Worm (Caenorhabditis elegans) whole organism, young adult: ENCODE results near the gene rec-8.

Experiments
- B0019.2 ChIP-seq: fragments of 200-800 bp; sonication (Bioruptor generic); conservative IDR thresholded peaks from 2 replicates; pipeline ENCODE4 v1.3.6; 2022; ENCODE audit warnings: missing genetic modification reagents, missing genetic modification characterization, missing compliant biosample characterization
- B0261.1 ChIP-seq: sonication (generic microtip); optimal IDR thresholded peaks from 2 replicates; lab custom pipeline; 2016; ENCODE audit warnings: mild to moderate bottlenecking, missing genetic modification characterization, moderate library complexity, missing compliant biosample characterization
- B0336.3 ChIP-seq: fragments of 200-800 bp; sonication (Bioruptor generic); IDR thresholded peaks from 2 replicates; pipeline ENCODE4 v1.3.6; 2022; ENCODE audit warnings: missing genetic modification characterization, missing compliant biosample characterization
- C06A6.2 ChIP-seq: fragments of 200-800 bp; sonication (Bioruptor generic); conservative IDR thresholded peaks from 2 replicates; pipeline ENCODE4 v1.3.6; 2022; ENCODE audit warnings: missing genetic modification characterization, missing compliant biosample characterization
- C17E4.6 ChIP-seq: fragments of 200-800 bp; sonication (Bioruptor generic); IDR thresholded peaks from 2 replicates; pipeline ENCODE4 v1.3.6; 2022; ENCODE audit warnings: missing genetic modification reagents, missing genetic modification characterization, missing compliant biosample characterization
- F55B11.4 ChIP-seq: sonication (generic microtip); optimal IDR thresholded peaks from 2 replicates; lab custom pipeline; 2016; ENCODE audit warnings: missing compliant biosample characterization, missing genetic modification characterization, borderline replicate concordance; ENCODE audit not compliant: insufficient read depth
- F57A8.1 ChIP-seq: fragments of 200-800 bp; sonication (Bioruptor generic); optimal IDR thresholded peaks from 2 replicates; lab custom pipeline; 2018; ENCODE audit warnings: mild to moderate bottlenecking, missing genetic modification characterization, moderate library complexity, missing compliant biosample characterization
- F57C9.4 ChIP-seq: sonication (generic microtip); optimal IDR thresholded peaks from 2 replicates; lab custom pipeline; 2017; ENCODE audit warnings: mild to moderate bottlenecking, missing genetic modification characterization, missing compliant biosample characterization
- K11D2.4 ChIP-seq: fragments of 200-800 bp; sonication (Bioruptor generic); IDR thresholded peaks from 2 replicates; pipeline ENCODE4 v1.3.6; 2022; ENCODE audit warnings: missing genetic modification reagents, missing genetic modification characterization, missing compliant biosample characterization
- akir-1 ChIP-seq: fragments of 200-800 bp; sonication (Bioruptor generic); optimal IDR thresholded peaks from 2 replicates; lab custom pipeline; 2018; ENCODE audit warnings: mild to moderate bottlenecking, missing genetic modification characterization, moderate library complexity, missing compliant biosample characterization
- aptf-2 ChIP-seq: fragments of 200-800 bp; sonication (Bioruptor generic); conservative IDR thresholded peaks from 2 replicates; pipeline ENCODE4 v1.3.6; 2022; ENCODE audit warnings: missing genetic modification reagents, missing genetic modification characterization, missing compliant biosample characterization
- bed-1 ChIP-seq: fragments of 200-800 bp; sonication (Bioruptor generic); IDR thresholded peaks from 2 replicates; pipeline ENCODE4 v1.3.6; 2022; ENCODE audit warnings: missing genetic modification reagents, missing genetic modification characterization, missing compliant biosample characterization
- bed-2 ChIP-seq: fragments of 200-800 bp; sonication (Bioruptor generic); IDR thresholded peaks from 2 replicates; pipeline ENCODE4 v1.3.6; 2022; ENCODE audit warnings: missing genetic modification reagents, missing genetic modification characterization, missing compliant biosample characterization
- cebp-1 ChIP-seq, 2 experiments: fragments of 200-800 bp in 1 of 2; sonication (Bioruptor generic) in 1 of 2; sonication (generic microtip) in 1 of 2; IDR thresholded peaks in 1 of 2; optimal IDR thresholded peaks in 1 of 2; 2 replicates each; pipeline versions ENCODE4 v1.3.6 to Lab custom; 2017 to 2022; ENCODE audit warnings: missing compliant biosample characterization in 2 of 2, missing genetic modification characterization in 2 of 2, mild to moderate bottlenecking in 1 of 2, missing genetic modification reagents in 1 of 2, moderate library complexity in 1 of 2
- cebp-2 ChIP-seq: fragments of 200-800 bp; sonication (Bioruptor generic); IDR thresholded peaks from 2 replicates; pipeline ENCODE4 v1.3.6; 2022; ENCODE audit warnings: missing genetic modification characterization, missing compliant biosample characterization
- ceh-58 ChIP-seq: fragments of 200-800 bp; sonication (Bioruptor generic); IDR thresholded peaks from 2 replicates; pipeline ENCODE4 v1.3.6; 2022; ENCODE audit warnings: missing genetic modification characterization, missing compliant biosample characterization
- ceh-79 ChIP-seq: sonication (generic microtip); optimal IDR thresholded peaks from 2 replicates; lab custom pipeline; 2017; ENCODE audit warnings: mild to moderate bottlenecking, missing genetic modification characterization, missing compliant biosample characterization
- die-1 ChIP-seq: sonication (generic microtip); optimal IDR thresholded peaks from 2 replicates; lab custom pipeline; 2016; ENCODE audit warnings: missing genotype, mild to moderate bottlenecking, missing genetic modification characterization, missing compliant biosample characterization
- ekl-4 ChIP-seq: fragments of 200-800 bp; sonication (Bioruptor generic); IDR thresholded peaks from 2 replicates; pipeline ENCODE4 v1.3.6; 2022; ENCODE audit warnings: missing genetic modification reagents, missing genetic modification characterization, missing compliant biosample characterization
- fkh-3 ChIP-seq: sonication (generic microtip); optimal IDR thresholded peaks from 2 replicates; lab custom pipeline; 2016; ENCODE audit warnings: mild to moderate bottlenecking, missing genetic modification characterization, missing compliant biosample characterization
- gei-17 ChIP-seq: fragments of 200-800 bp; sonication (Bioruptor generic); optimal IDR thresholded peaks from 2 replicates; lab custom pipeline; 2018; ENCODE audit warnings: mild to moderate bottlenecking, missing genetic modification characterization, missing compliant biosample characterization
- hmg-20 ChIP-seq: fragments of 200-800 bp; sonication (Bioruptor generic); IDR thresholded peaks from 2 replicates; pipeline ENCODE4 v1.3.6; 2022; ENCODE audit warnings: missing genetic modification reagents, missing genetic modification characterization, missing compliant biosample characterization
- let-526 ChIP-seq: fragments of 200-800 bp; sonication (Bioruptor generic); IDR thresholded peaks from 2 replicates; pipeline ENCODE4 v1.3.6; 2022; ENCODE audit warnings: missing genetic modification reagents, missing genetic modification characterization, missing compliant biosample characterization
- lin-35 ChIP-seq, 3 experiments: fragments of 150-350 bp in 2 of 3; sonication (generic microtip) in 1 of 3; optimal IDR thresholded peaks; 2 replicates each; lab custom pipeline; 2014 to 2018; ENCODE audit warnings: missing biosample characterization in 3 of 3, missing genetic modification characterization in 3 of 3, missing genetic modification reagents in 3 of 3
- lir-1 ChIP-seq: fragments of 200-800 bp; sonication (Bioruptor generic); conservative IDR thresholded peaks from 2 replicates; pipeline ENCODE4 v1.3.6; 2022; ENCODE audit warnings: missing genetic modification reagents, missing genetic modification characterization, missing compliant biosample characterization
- lsy-27 ChIP-seq: sonication (generic microtip); optimal IDR thresholded peaks from 2 replicates; lab custom pipeline; 2017; ENCODE audit warnings: missing genetic modification characterization, mild to moderate bottlenecking, missing compliant biosample characterization, antibody characterized with exemption, missing genotype, borderline replicate concordance; ENCODE audit not compliant: insufficient read depth
- madf-8 ChIP-seq: fragments of 200-800 bp; sonication (Bioruptor generic); conservative IDR thresholded peaks from 2 replicates; pipeline ENCODE4 v1.3.6; 2022; ENCODE audit warnings: missing genetic modification reagents, missing genetic modification characterization, missing compliant biosample characterization
- nfya-1 ChIP-seq: sonication (generic microtip); optimal IDR thresholded peaks from 2 replicates; lab custom pipeline; 2017; ENCODE audit warnings: antibody characterized with exemption, missing compliant biosample characterization, missing genetic modification characterization, borderline replicate concordance; ENCODE audit not compliant: insufficient read depth
- nfya-2 ChIP-seq: fragments of 200-800 bp; sonication (Bioruptor generic); IDR thresholded peaks from 2 replicates; pipeline ENCODE4 v1.3.6; 2022; ENCODE audit warnings: missing genetic modification reagents, missing genetic modification characterization, missing compliant biosample characterization
- nfyb-1 ChIP-seq: fragments of 200-800 bp; sonication (Bioruptor generic); IDR thresholded peaks from 2 replicates; pipeline ENCODE4 v1.3.6; 2022; ENCODE audit warnings: missing genetic modification reagents, missing genetic modification characterization, missing compliant biosample characterization
- nhr-27 ChIP-seq: fragments of 200-800 bp; sonication (Bioruptor generic); optimal IDR thresholded peaks from 2 replicates; lab custom pipeline; 2018; ENCODE audit warnings: mild to moderate bottlenecking, missing genetic modification characterization, moderate library complexity, missing compliant biosample characterization
- nhr-90 ChIP-seq: sonication (generic microtip); optimal IDR thresholded peaks from 2 replicates; lab custom pipeline; 2016; ENCODE audit warnings: missing genotype, mild to moderate bottlenecking, missing genetic modification characterization, missing compliant biosample characterization
- pha-4 ChIP-seq: fragments of 150-350 bp; sonication (generic microtip); optimal IDR thresholded peaks from 2 replicates; lab custom pipeline; 2014; ENCODE audit warnings: missing biosample characterization, missing genetic modification reagents, missing genetic modification characterization
- rec-8 ChIP-seq, 2 experiments: sonication (generic microtip); optimal IDR thresholded peaks; 2 replicates each; lab custom pipeline; 2016; ENCODE audit warnings: mild to moderate bottlenecking in 2 of 2, missing genetic modification characterization in 2 of 2, missing genetic modification reagents in 2 of 2, missing genotype in 2 of 2, missing biosample characterization in 1 of 2, missing compliant biosample characterization in 1 of 2, moderate library complexity in 1 of 2
- sdz-38 ChIP-seq: sonication (generic microtip); optimal IDR thresholded peaks from 2 replicates; lab custom pipeline; 2016; ENCODE audit warnings: missing genotype, missing genetic modification characterization, missing compliant biosample characterization
- sea-2 ChIP-seq: fragments of 200-800 bp; sonication (Bioruptor generic); IDR thresholded peaks from 2 replicates; pipeline ENCODE4 v1.3.6; 2022; ENCODE audit warnings: missing genetic modification characterization, missing compliant biosample characterization
- snpc-1.1 ChIP-seq: sonication (generic microtip); optimal IDR thresholded peaks from 2 replicates; lab custom pipeline; 2017; ENCODE audit warnings: missing genetic modification characterization, mild to moderate bottlenecking, missing compliant biosample characterization, antibody characterized with exemption, moderate library complexity, missing genotype, missing genetic modification reagents; ENCODE audit not compliant: insufficient read depth
- tbp1 ChIP-seq: fragments of 200-800 bp; sonication (Bioruptor generic); optimal IDR thresholded peaks from 2 replicates; lab custom pipeline; 2018; ENCODE audit warnings: mild to moderate bottlenecking, missing genetic modification characterization, missing compliant biosample characterization
- unc-130 ChIP-seq: sonication (generic microtip); optimal IDR thresholded peaks from 2 replicates; lab custom pipeline; 2016; ENCODE audit warnings: missing genetic modification reagents, missing genetic modification characterization, missing compliant biosample characterization
- unc-62 ChIP-seq: fragments of 150-350 bp; optimal IDR thresholded peaks from 2 replicates; lab custom pipeline; 2014; ENCODE audit warnings: missing biosample characterization, missing genetic modification reagents, missing genetic modification characterization
- xnd-1 ChIP-seq: sonication (generic microtip); optimal IDR thresholded peaks from 2 replicates; lab custom pipeline; 2016; ENCODE audit warnings: missing genotype, missing genetic modification reagents, missing genetic modification characterization, missing compliant biosample characterization
- zim-3 ChIP-seq: sonication (generic microtip); optimal IDR thresholded peaks from 2 replicates; lab custom pipeline; 2017; ENCODE audit warnings: mild to moderate bottlenecking, missing genetic modification characterization, moderate library complexity, missing compliant biosample characterization
- ztf-25 ChIP-seq: fragments of 200-800 bp; sonication (Bioruptor generic); IDR thresholded peaks from 2 replicates; pipeline ENCODE4 v1.3.6; 2022; ENCODE audit warnings: missing genetic modification reagents, missing genetic modification characterization, missing compliant biosample characterization
- ztf-3 ChIP-seq: fragments of 200-800 bp; sonication (Bioruptor generic); optimal IDR thresholded peaks from 2 replicates; lab custom pipeline; 2018; ENCODE audit warnings: mild to moderate bottlenecking, missing genetic modification characterization, missing compliant biosample characterization

Gene rec-8

ce11 chrIV:13322429-13322828 is 30.6 kb downstream of the rec-8 start (continued):
- TF ChIP-seq nhr-27 (tag; lab: Kevin White, UChicago) = no peak
- TF ChIP-seq F55B11.4 (tag; lab: Kevin White, UChicago) = no peak
- no peak for TF ChIP-seq bed-2 (GFP tag; lab: Robert Waterston, UW)
- TF ChIP-seq nfya-2 = no peak
- no peak for TF ChIP-seq akir-1 (GFP tag; lab: Kevin White, UChicago)
- TF ChIP-seq ztf-25 (GFP tag; lab: Robert Waterston, UW) = no peak
- no peak for TF ChIP-seq pha-4 (tag; lab: Kevin White, UChicago)
- no peak for TF ChIP-seq B0019.2 (GFP tag; lab: Robert Waterston, UW)
- TF ChIP-seq zim-3 (tag; lab: Kevin White, UChicago) = no peak
- no peak for TF ChIP-seq rec-8 (tag; optimal IDR thresholded peaks at IDR 0.05; lab: Kevin White, UChicago)
- TF ChIP-seq tbp1 = peak; percentile 57
- TF ChIP-seq unc-130 (GFP tag; lab: Kevin White, UChicago) = no peak
- TF ChIP-seq sea-2 (GFP tag; lab: Robert Waterston, UW) = no peak
- TF ChIP-seq fkh-3 = no peak
- no peak for TF ChIP-seq madf-8 (GFP tag; lab: Robert Waterston, UW)
- TF ChIP-seq let-526 (GFP tag; lab: Robert Waterston, UW) = no peak
- TF ChIP-seq lsy-27 (tag; lab: Kevin White, UChicago) = no peak
- no peak for TF ChIP-seq aptf-2 (GFP tag; lab: Robert Waterston, UW)
- TF ChIP-seq B0336.3 (GFP tag; lab: Robert Waterston, UW) = peak; percentile 79
- no peak for TF ChIP-seq F57C9.4 (tag; lab: Kevin White, UChicago)
- TF ChIP-seq hmg-20 (GFP tag; lab: Robert Waterston, UW) = no peak
- TF ChIP-seq snpc-1.1 (tag; lab: Kevin White, UChicago) = no peak
- TF ChIP-seq F57A8.1 = no peak
- peak in 1 of 3 experiments; percentile 31 for TF ChIP-seq lin-35 (GFP tag; optimal IDR thresholded peaks at IDR 0.05; lab: Kevin White, UChicago)
- no peak for TF ChIP-seq bed-1 (GFP tag; lab: Robert Waterston, UW)
- TF ChIP-seq die-1 = no peak
- TF ChIP-seq cebp-2 (GFP tag; lab: Robert Waterston, UW) = no peak
- no peak for TF ChIP-seq ztf-3 (GFP tag; lab: Kevin White, UChicago)
- peak; percentile 24 for TF ChIP-seq gei-17 (GFP tag; lab: Kevin White, UChicago)
- TF ChIP-seq unc-62 = no peak
- TF ChIP-seq ekl-4 (GFP tag; lab: Robert Waterston, UW) = no peak
- TF ChIP-seq xnd-1 = no peak
- no peak for TF ChIP-seq nhr-90 (tag; lab: Kevin White, UChicago)
- no peak for TF ChIP-seq cebp-1 (GFP tag; IDR thresholded peaks at IDR 0.05; lab: Robert Waterston, UW)
- TF ChIP-seq cebp-1 (tag; optimal IDR thresholded peaks at IDR 0.05; lab: Kevin White, UChicago) = peak; percentile 71
- no peak for TF ChIP-seq ceh-79 (tag; lab: Kevin White, UChicago)
- TF ChIP-seq C17E4.6 (GFP tag; lab: Robert Waterston, UW) = no peak
- 0 out of 2 replicates have a peak, but pooled peaks have one; percentile 53 for TF ChIP-seq K11D2.4 (GFP tag; lab: Robert Waterston, UW)
- TF ChIP-seq ceh-58 (GFP tag; lab: Robert Waterston, UW) = no peak
- no peak for TF ChIP-seq B0261.1 (tag; lab: Kevin White, UChicago)
- no peak for TF ChIP-seq lir-1
- peak; percentile 54 for TF ChIP-seq C06A6.2 (GFP tag; lab: Robert Waterston, UW)
- TF ChIP-seq nfya-1 (tag; lab: Kevin White, UChicago) = no peak
- TF ChIP-seq sdz-38 (tag; lab: Kevin White, UChicago) = no peak
- peak; percentile 79 for TF ChIP-seq nfyb-1
